Worm (Caenorhabditis elegans) whole organism, L1 larva: ENCODE results near the gene hpo-10.
A peak's percentile ranks its signal among the peaks of the same experiment; 100 is the strongest.

Source experiments
- C04F5.9 ChIP-seq: sonication (generic microtip); optimal IDR thresholded peaks from 2 replicates; lab custom pipeline; 2016; ENCODE audit warnings: missing genetic modification characterization, missing compliant biosample characterization
- C16A3.4 ChIP-seq: fragments of 150-350 bp; optimal IDR thresholded peaks from 2 replicates; lab custom pipeline; 2014; ENCODE audit warnings: missing biosample characterization, missing genetic modification characterization
- C34B4.2 ChIP-seq: sonication (generic microtip); optimal IDR thresholded peaks from 2 replicates; lab custom pipeline; 2017; ENCODE audit warnings: mild to moderate bottlenecking, missing genetic modification characterization, missing compliant biosample characterization
- F16B12.6 ChIP-seq: fragments of 150-350 bp; optimal IDR thresholded peaks from 2 replicates; lab custom pipeline; 2014; ENCODE audit warnings: missing biosample characterization, missing genetic modification characterization
- aly-2 ChIP-seq: fragments of 150-350 bp; optimal IDR thresholded peaks from 2 replicates; lab custom pipeline; 2014; ENCODE audit warnings: missing biosample characterization, missing genetic modification characterization
- ceh-88 ChIP-seq: fragments of 200-800 bp; sonication (Bioruptor generic); IDR thresholded peaks from 2 replicates; pipeline ENCODE4 v1.3.6; 2022; ENCODE audit warnings: missing genetic modification characterization, missing compliant biosample characterization
- ceh-90 ChIP-seq: sonication (generic microtip); optimal IDR thresholded peaks from 2 replicates; lab custom pipeline; 2016; ENCODE audit warnings: missing genetic modification characterization, missing compliant biosample characterization
- dpl-1 ChIP-seq, 3 experiments: fragments of 150-350 bp in 2 of 3; sonication (generic microtip) in 1 of 3; optimal IDR thresholded peaks; 2 replicates each; lab custom pipeline; 2014 to 2017; ENCODE audit warnings: missing biosample characterization in 3 of 3, missing genetic modification characterization in 3 of 3, missing genetic modification reagents in 3 of 3
- dsc-1 ChIP-seq: sonication (generic microtip); optimal IDR thresholded peaks from 2 replicates; lab custom pipeline; 2016; ENCODE audit warnings: mild to moderate bottlenecking, missing genetic modification characterization, missing compliant biosample characterization
- efl-1 ChIP-seq, 4 experiments: fragments of 150-350 bp; optimal IDR thresholded peaks in 3 of 4; peaks in 1 of 4; 1 replicate in 1 of 4; 2 replicates in 3 of 4; lab custom pipeline; 2014; ENCODE audit warnings: missing biosample characterization in 2 of 4, missing genetic modification characterization in 2 of 4, missing genetic modification reagents in 2 of 4
- efl-3 ChIP-seq: fragments of 200-800 bp; sonication (Bioruptor generic); optimal IDR thresholded peaks from 2 replicates; lab custom pipeline; 2018; ENCODE audit warnings: mild to moderate bottlenecking, missing genetic modification characterization, missing compliant biosample characterization
- egl-13 ChIP-seq: sonication (generic microtip); optimal IDR thresholded peaks from 2 replicates; lab custom pipeline; 2016; ENCODE audit warnings: missing genotype, missing genetic modification reagents, missing genetic modification characterization, missing compliant biosample characterization
- elt-2 ChIP-seq: sonication (generic microtip); optimal IDR thresholded peaks from 2 replicates; lab custom pipeline; 2016; ENCODE audit warnings: missing genetic modification characterization, mild to moderate bottlenecking, inconsistent platforms, missing compliant biosample characterization, missing genetic modification reagents
- ets-5 ChIP-seq: fragments of 200-800 bp; sonication (Bioruptor generic); IDR thresholded peaks from 2 replicates; pipeline ENCODE4 v1.3.6; 2022; ENCODE audit warnings: missing genetic modification characterization, missing compliant biosample characterization
- fos-1 ChIP-seq: fragments of 150-350 bp; optimal IDR thresholded peaks from 2 replicates; lab custom pipeline; 2014; ENCODE audit warnings: missing biosample characterization, missing genetic modification characterization
- hlh-4 ChIP-seq: sonication (generic microtip); optimal IDR thresholded peaks from 2 replicates; lab custom pipeline; 2016; ENCODE audit warnings: mild to moderate bottlenecking, missing genetic modification characterization, missing compliant biosample characterization
- hpl-2 ChIP-seq: fragments of 150-350 bp; optimal IDR thresholded peaks from 2 replicates; lab custom pipeline; 2014; ENCODE audit warnings: missing biosample characterization, missing genetic modification reagents, missing genetic modification characterization
- irx-1 ChIP-seq: sonication (generic microtip); optimal IDR thresholded peaks from 2 replicates; lab custom pipeline; 2016; ENCODE audit warnings: missing genetic modification characterization, missing compliant biosample characterization
- isw-1 ChIP-seq: fragments of 200-800 bp; sonication (Bioruptor generic); IDR thresholded peaks from 2 replicates; pipeline ENCODE4 v1.3.6; 2022; ENCODE audit warnings: missing genetic modification characterization, missing compliant biosample characterization
- lin-15B ChIP-seq: fragments of 150-350 bp; sonication (generic microtip); optimal IDR thresholded peaks from 3 replicates; lab custom pipeline; 2014; ENCODE audit warnings: missing biosample characterization, missing genetic modification characterization
- lin-35 ChIP-seq, 2 experiments: fragments of 150-350 bp; optimal IDR thresholded peaks; 2 replicates each; lab custom pipeline; 2014; ENCODE audit warnings: missing biosample characterization in 2 of 2, missing genetic modification characterization in 2 of 2, missing genetic modification reagents in 2 of 2
- lin-39 ChIP-seq: fragments of 150-350 bp; optimal IDR thresholded peaks from 2 replicates; lab custom pipeline; 2014; ENCODE audit warnings: missing biosample characterization, missing genetic modification reagents, missing genetic modification characterization
- lir-3 ChIP-seq: sonication (generic microtip); optimal IDR thresholded peaks from 2 replicates; lab custom pipeline; 2016; ENCODE audit warnings: mild to moderate bottlenecking, missing genetic modification characterization, moderate library complexity, missing compliant biosample characterization; ENCODE audit not compliant: poor library complexity
- lsy-2 ChIP-seq, 2 experiments: fragments of 150-350 bp; optimal IDR thresholded peaks; 2 replicates each; lab custom pipeline; 2014; ENCODE audit warnings: missing biosample characterization in 2 of 2, missing genetic modification characterization in 2 of 2
- mab-9 ChIP-seq: fragments of 200-800 bp; sonication (Bioruptor generic); IDR thresholded peaks from 2 replicates; pipeline ENCODE4 v1.3.6; 2022; ENCODE audit warnings: missing genetic modification reagents, missing genetic modification characterization, missing compliant biosample characterization
- mef-2 ChIP-seq: fragments of 150-350 bp; optimal IDR thresholded peaks from 2 replicates; lab custom pipeline; 2014; ENCODE audit warnings: missing biosample characterization, missing genetic modification characterization
- mep-1 ChIP-seq: fragments of 150-350 bp; optimal IDR thresholded peaks from 2 replicates; lab custom pipeline; 2014; ENCODE audit warnings: missing biosample characterization, missing genetic modification characterization
- nhr-12 ChIP-seq: sonication (generic microtip); optimal IDR thresholded peaks from 2 replicates; lab custom pipeline; 2017; ENCODE audit warnings: missing biosample characterization, missing genetic modification characterization
- nhr-19 ChIP-seq: fragments of 200-800 bp; sonication (Bioruptor generic); conservative IDR thresholded peaks from 2 replicates; pipeline ENCODE4 v1.3.6; 2022; ENCODE audit warnings: missing genetic modification characterization, missing compliant biosample characterization
- nhr-20 ChIP-seq: sonication (generic microtip); optimal IDR thresholded peaks from 2 replicates; lab custom pipeline; 2016; ENCODE audit warnings: mild to moderate bottlenecking, missing genetic modification characterization, missing compliant biosample characterization
- nhr-237 ChIP-seq: fragments of 150-350 bp; optimal IDR thresholded peaks from 2 replicates; lab custom pipeline; 2014; ENCODE audit warnings: missing biosample characterization, missing genetic modification characterization
- nhr-28 ChIP-seq: fragments of 150-350 bp; optimal IDR thresholded peaks from 2 replicates; lab custom pipeline; 2014; ENCODE audit warnings: missing biosample characterization, missing genetic modification characterization
- nhr-47 ChIP-seq: sonication (generic microtip); optimal IDR thresholded peaks from 2 replicates; lab custom pipeline; 2016; ENCODE audit warnings: mild to moderate bottlenecking, missing genetic modification characterization, moderate library complexity, missing compliant biosample characterization
- nhr-71 ChIP-seq: sonication (generic microtip); optimal IDR thresholded peaks from 2 replicates; lab custom pipeline; 2016; ENCODE audit warnings: mild to moderate bottlenecking, missing genetic modification characterization, moderate library complexity, missing compliant biosample characterization
- nhr-77 ChIP-seq: fragments of 150-350 bp; optimal IDR thresholded peaks from 2 replicates; lab custom pipeline; 2014; ENCODE audit warnings: missing biosample characterization, missing genetic modification characterization
- nhr-84 ChIP-seq: sonication (generic microtip); optimal IDR thresholded peaks from 2 replicates; lab custom pipeline; 2017; ENCODE audit warnings: missing biosample characterization, missing genetic modification characterization
- nhr-85 ChIP-seq: sonication (generic microtip); peaks from one replicate; lab custom pipeline; 2016; ENCODE audit warnings: missing genetic modification characterization, inconsistent platforms, missing compliant biosample characterization
- pag-3 ChIP-seq: sonication (generic microtip); optimal IDR thresholded peaks from 2 replicates; lab custom pipeline; 2017; ENCODE audit warnings: missing genetic modification characterization, mild to moderate bottlenecking, missing compliant biosample characterization, antibody characterized with exemption, borderline replicate concordance; ENCODE audit not compliant: insufficient read depth
- rnt-1 ChIP-seq: sonication (generic microtip); optimal IDR thresholded peaks from 2 replicates; lab custom pipeline; 2016; ENCODE audit warnings: mild to moderate bottlenecking, missing genetic modification characterization, moderate library complexity, missing compliant biosample characterization
- skn-1 ChIP-seq: fragments of 150-350 bp; optimal IDR thresholded peaks from 2 replicates; lab custom pipeline; 2014; ENCODE audit warnings: missing biosample characterization, missing genetic modification characterization
- snpc-4 ChIP-seq: fragments of 150-350 bp; optimal IDR thresholded peaks from 2 replicates; lab custom pipeline; 2014; ENCODE audit warnings: missing biosample characterization, missing genetic modification characterization
- sptf-1 ChIP-seq: fragments of 150-350 bp; optimal IDR thresholded peaks from 2 replicates; lab custom pipeline; 2014; ENCODE audit warnings: missing biosample characterization, missing genetic modification characterization
- swsn-7 ChIP-seq: sonication (generic microtip); optimal IDR thresholded peaks from 2 replicates; lab custom pipeline; 2016; ENCODE audit warnings: missing genetic modification characterization, missing compliant biosample characterization
- tlp-1 ChIP-seq: fragments of 150-350 bp; optimal IDR thresholded peaks from 2 replicates; lab custom pipeline; 2014; ENCODE audit warnings: missing biosample characterization, missing genetic modification characterization
- unc-130 ChIP-seq: fragments of 150-350 bp; optimal IDR thresholded peaks from 2 replicates; lab custom pipeline; 2017; ENCODE audit warnings: missing biosample characterization, missing genetic modification characterization, inconsistent platforms
- unc-30 ChIP-seq: sonication (generic microtip); optimal IDR thresholded peaks from 2 replicates; lab custom pipeline; 2017; ENCODE audit warnings: missing biosample characterization, missing genetic modification characterization
- unc-86 ChIP-seq: sonication (generic microtip); optimal IDR thresholded peaks from 2 replicates; lab custom pipeline; 2016; ENCODE audit warnings: missing genetic modification characterization, missing compliant biosample characterization
- xbp-1 ChIP-seq: sonication (generic microtip); optimal IDR thresholded peaks from 2 replicates; lab custom pipeline; 2016; ENCODE audit warnings: missing genetic modification characterization, missing compliant biosample characterization
- zag-1 ChIP-seq: fragments of 150-350 bp; optimal IDR thresholded peaks from 2 replicates; lab custom pipeline; 2014; ENCODE audit warnings: missing biosample characterization, missing genetic modification characterization
- ztf-4 ChIP-seq: fragments of 150-350 bp; optimal IDR thresholded peaks from 2 replicates; lab custom pipeline; 2014; ENCODE audit warnings: missing biosample characterization, missing genetic modification characterization

Gene hpo-10

ce11 chrIII:5840815-5841573, 38.3 kb upstream of the hpo-10 start:
- TF ChIP-seq efl-1 (optimal IDR thresholded peaks at IDR 0.05; lab: Kevin White, UChicago) = no peak
- TF ChIP-seq efl-1 (GFP tag; optimal IDR thresholded peaks at IDR 0.05 in 1 of 2; lab: Kevin White, UChicago) = peak in 1 of 2 experiments; percentile 89
- TF ChIP-seq lin-35 (GFP tag; optimal IDR thresholded peaks at IDR 0.05; lab: Kevin White, UChicago) = peak in 1 of 2 experiments; percentile 40
- TF ChIP-seq fos-1 (tag; lab: Kevin White, UChicago) = no peak

DNA sequence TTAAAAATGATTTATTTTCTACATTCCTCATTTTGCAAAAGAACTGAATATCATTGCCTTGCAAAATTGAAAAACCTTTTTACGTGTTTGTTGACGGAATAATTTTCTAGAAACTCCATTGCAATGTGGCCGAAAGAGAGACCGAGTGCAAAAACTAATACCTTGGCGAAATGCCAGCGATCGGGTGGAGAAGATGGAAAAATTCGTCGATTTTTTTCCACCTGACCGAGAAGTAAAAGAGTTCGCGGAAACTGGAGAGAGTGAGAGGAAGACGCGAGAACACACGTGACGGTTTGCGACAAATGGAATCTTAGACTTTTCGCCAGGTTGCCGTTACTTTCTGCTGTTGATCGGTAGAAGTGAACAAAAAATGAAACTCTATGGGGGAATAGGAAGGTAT, 37.6 kb upstream of the hpo-10 start:
- no peak for TF ChIP-seq ztf-4 (tag; lab: Kevin White, UChicago)
- no peak for TF ChIP-seq ets-5 (GFP tag; lab: Robert Waterston, UW)
- no peak for TF ChIP-seq nhr-12 (tag; lab: Kevin White, UChicago)
- TF ChIP-seq mef-2 = no peak
- TF ChIP-seq nhr-71 (tag; lab: Kevin White, UChicago) = peak; percentile 78
- peak; percentile 92 for TF ChIP-seq nhr-85
- TF ChIP-seq fos-1 (tag; lab: Kevin White, UChicago) = no peak
- peak; percentile 21 for TF ChIP-seq swsn-7 (tag; lab: Kevin White, UChicago)
- peak; percentile 11 for TF ChIP-seq dsc-1 (tag; lab: Kevin White, UChicago)
- no peak for TF ChIP-seq nhr-84
- peak; percentile 59 for TF ChIP-seq nhr-47
- TF ChIP-seq skn-1 (tag; lab: Kevin White, UChicago) = peak; percentile 33
- TF ChIP-seq efl-1 (optimal IDR thresholded peaks at IDR 0.05; lab: Kevin White, UChicago) = peak in 1 of 2 experiments; percentile 17
- TF ChIP-seq efl-1 (GFP tag; optimal IDR thresholded peaks at IDR 0.05 in 1 of 2; lab: Kevin White, UChicago) = peak; percentile 16 to 53
- no peak for TF ChIP-seq lin-15B
- TF ChIP-seq pag-3 = no peak
- no peak for TF ChIP-seq nhr-77
- TF ChIP-seq nhr-237 (tag; lab: Kevin White, UChicago) = no peak
- TF ChIP-seq aly-2 (tag; lab: Kevin White, UChicago) = no peak
- no peak for TF ChIP-seq lir-3 (tag; lab: Kevin White, UChicago)
- TF ChIP-seq elt-2 (tag; lab: Kevin White, UChicago) = no peak
- no peak for TF ChIP-seq unc-86 (tag; lab: Kevin White, UChicago)
- TF ChIP-seq unc-130 = no peak
- no peak for TF ChIP-seq hpl-2 (GFP tag; lab: Kevin White, UChicago)
- peak; percentile 52 for TF ChIP-seq mep-1 (tag; lab: Kevin White, UChicago)
- TF ChIP-seq xbp-1 (tag; lab: Kevin White, UChicago) = peak; percentile 7
- peak; percentile 44 for TF ChIP-seq C16A3.4 (tag; lab: Kevin White, UChicago)
- TF ChIP-seq efl-3 (GFP tag; lab: Kevin White, UChicago) = no peak
- TF ChIP-seq rnt-1 (tag; lab: Kevin White, UChicago) = peak; percentile 26
- no peak for TF ChIP-seq nhr-28
- no peak for TF ChIP-seq ceh-90 (tag; lab: Kevin White, UChicago)
- TF ChIP-seq snpc-4 = no peak
- TF ChIP-seq mab-9 (GFP tag; lab: Robert Waterston, UW) = no peak
- no peak for TF ChIP-seq isw-1 (GFP tag; lab: Robert Waterston, UW)
- TF ChIP-seq lsy-2 (tag; optimal IDR thresholded peaks at IDR 0.05; lab: Kevin White, UChicago) = peak in 1 of 2 experiments; percentile 74
- no peak for TF ChIP-seq tlp-1 (tag; lab: Kevin White, UChicago)
- peak; percentile 58 for TF ChIP-seq nhr-19 (GFP tag; lab: Robert Waterston, UW)
- TF ChIP-seq irx-1 (tag; lab: Kevin White, UChicago) = no peak
- no peak for TF ChIP-seq egl-13 (tag; lab: Kevin White, UChicago)
- TF ChIP-seq F16B12.6 (tag; lab: Kevin White, UChicago) = no peak
- no peak for TF ChIP-seq C34B4.2 (tag; lab: Kevin White, UChicago)
- TF ChIP-seq unc-30 (tag; lab: Kevin White, UChicago) = no peak
- no peak for TF ChIP-seq sptf-1 (tag; lab: Kevin White, UChicago)
- no peak for TF ChIP-seq lin-39
- peak in 2 of 3 experiments; percentile 31 to 37 for TF ChIP-seq dpl-1 (GFP tag; optimal IDR thresholded peaks at IDR 0.05; lab: Kevin White, UChicago)
- peak; percentile 77 for TF ChIP-seq nhr-20
- no peak for TF ChIP-seq hlh-4
- no peak for TF ChIP-seq ceh-88 (GFP tag; lab: Robert Waterston, UW)
- TF ChIP-seq zag-1 = no peak
- no peak for TF ChIP-seq C04F5.9 (tag; lab: Kevin White, UChicago)
